Worm (Caenorhabditis elegans) whole organism, late embryonic: ENCODE results near the gene lst-5.
A peak's percentile ranks its signal among the peaks of the same experiment; 100 is the strongest.

Source experiments
- C08G9.2 ChIP-seq: sonication (generic microtip); optimal IDR thresholded peaks from 2 replicates; lab custom pipeline; 2016; ENCODE audit warnings: mild to moderate bottlenecking, missing genetic modification characterization, moderate library complexity, missing compliant biosample characterization
- K02D7.2 ChIP-seq: sonication (generic microtip); optimal IDR thresholded peaks from 2 replicates; lab custom pipeline; 2017; ENCODE audit warnings: mild to moderate bottlenecking, missing genetic modification characterization, missing compliant biosample characterization
- T23F11.4 ChIP-seq: fragments of 200-800 bp; sonication (Bioruptor generic); optimal IDR thresholded peaks from 2 replicates; lab custom pipeline; 2018; ENCODE audit warnings: mild to moderate bottlenecking, missing genetic modification characterization, missing compliant biosample characterization
- ahr-1 ChIP-seq: sonication (generic microtip); optimal IDR thresholded peaks from 2 replicates; lab custom pipeline; 2016; ENCODE audit warnings: missing genetic modification characterization, missing compliant biosample characterization
- ama-1 ChIP-seq: fragments of 150-350 bp; optimal IDR thresholded peaks from 2 replicates; lab custom pipeline; 2014
- ceh-14 ChIP-seq: sonication (generic microtip); optimal IDR thresholded peaks from 2 replicates; lab custom pipeline; 2016; ENCODE audit warnings: missing genotype, missing genetic modification characterization, missing compliant biosample characterization
- ceh-18 ChIP-seq: sonication (generic microtip); optimal IDR thresholded peaks from 2 replicates; lab custom pipeline; 2016; ENCODE audit warnings: missing genetic modification characterization, missing compliant biosample characterization
- ceh-2 ChIP-seq: sonication (generic microtip); optimal IDR thresholded peaks from 2 replicates; lab custom pipeline; 2016; ENCODE audit warnings: missing genotype, missing genetic modification characterization, missing compliant biosample characterization
- ceh-22 ChIP-seq: sonication (generic microtip); optimal IDR thresholded peaks from 2 replicates; lab custom pipeline; 2017; ENCODE audit warnings: missing biosample characterization, missing genetic modification characterization
- ceh-24 ChIP-seq: sonication (generic microtip); optimal IDR thresholded peaks from 2 replicates; lab custom pipeline; 2016; ENCODE audit warnings: mild to moderate bottlenecking, missing genetic modification characterization, missing compliant biosample characterization
- ceh-34 ChIP-seq: sonication (generic microtip); optimal IDR thresholded peaks from 2 replicates; lab custom pipeline; 2016; ENCODE audit warnings: mild to moderate bottlenecking, missing genetic modification characterization, missing compliant biosample characterization
- ceh-6 ChIP-seq: fragments of 200-800 bp; sonication (Bioruptor generic); optimal IDR thresholded peaks from 2 replicates; lab custom pipeline; 2018; ENCODE audit warnings: mild to moderate bottlenecking, missing genetic modification characterization, missing compliant biosample characterization
- elt-2 ChIP-seq: sonication (generic microtip); optimal IDR thresholded peaks from 2 replicates; lab custom pipeline; 2016; ENCODE audit warnings: missing genetic modification reagents, missing genetic modification characterization, missing compliant biosample characterization
- elt-4 ChIP-seq: sonication (generic microtip); optimal IDR thresholded peaks from 2 replicates; lab custom pipeline; 2016; ENCODE audit warnings: missing genetic modification characterization, missing compliant biosample characterization
- ets-4 ChIP-seq: sonication (generic microtip); optimal IDR thresholded peaks from 2 replicates; lab custom pipeline; 2016; ENCODE audit warnings: missing genetic modification characterization, missing compliant biosample characterization
- eyg-1 ChIP-seq: sonication (generic microtip); optimal IDR thresholded peaks from 2 replicates; lab custom pipeline; 2016; ENCODE audit warnings: missing genotype, missing genetic modification characterization, missing compliant biosample characterization
- fax-1 ChIP-seq: sonication (generic microtip); optimal IDR thresholded peaks from 2 replicates; lab custom pipeline; 2016; ENCODE audit warnings: missing genotype, missing genetic modification characterization, missing compliant biosample characterization
- fkh-10 ChIP-seq: fragments of 150-350 bp; optimal IDR thresholded peaks from 2 replicates; lab custom pipeline; 2014; ENCODE audit warnings: missing biosample characterization, missing genetic modification reagents, missing genetic modification characterization
- fkh-6 ChIP-seq: sonication (generic microtip); optimal IDR thresholded peaks from 2 replicates; lab custom pipeline; 2016; ENCODE audit warnings: missing genetic modification characterization, missing compliant biosample characterization
- hlh-13 ChIP-seq: fragments of 200-800 bp; sonication (Bioruptor generic); optimal IDR thresholded peaks from 2 replicates; lab custom pipeline; 2018; ENCODE audit warnings: mild to moderate bottlenecking, missing genetic modification characterization, missing compliant biosample characterization
- hlh-15 ChIP-seq: sonication (generic microtip); optimal IDR thresholded peaks from 2 replicates; lab custom pipeline; 2016; ENCODE audit warnings: missing genetic modification characterization, missing compliant biosample characterization
- hlh-8 ChIP-seq: sonication (generic microtip); optimal IDR thresholded peaks from 2 replicates; lab custom pipeline; 2016; ENCODE audit warnings: missing genotype, missing genetic modification characterization, missing compliant biosample characterization
- lim-6 ChIP-seq: sonication (generic microtip); optimal IDR thresholded peaks from 2 replicates; lab custom pipeline; 2016; ENCODE audit warnings: missing genetic modification characterization, missing compliant biosample characterization
- lin-11 ChIP-seq: fragments of 200-800 bp; sonication (Bioruptor generic); optimal IDR thresholded peaks from 2 replicates; lab custom pipeline; 2018; ENCODE audit warnings: mild to moderate bottlenecking, missing genetic modification characterization, missing compliant biosample characterization
- madf-2 ChIP-seq: sonication (generic microtip); optimal IDR thresholded peaks from 2 replicates; lab custom pipeline; 2017; ENCODE audit warnings: missing genetic modification characterization, missing compliant biosample characterization
- mec-3 ChIP-seq: sonication (generic microtip); optimal IDR thresholded peaks from 2 replicates; lab custom pipeline; 2016; ENCODE audit warnings: borderline replicate concordance, missing genetic modification characterization, missing compliant biosample characterization
- nhr-11 ChIP-seq: fragments of 150-350 bp; optimal IDR thresholded peaks from 2 replicates; lab custom pipeline; 2014; ENCODE audit warnings: missing biosample characterization, missing genetic modification characterization
- nhr-232 ChIP-seq: sonication (generic microtip); optimal IDR thresholded peaks from 2 replicates; lab custom pipeline; 2016; ENCODE audit warnings: missing genetic modification characterization, missing compliant biosample characterization
- odd-2 ChIP-seq: sonication (generic microtip); optimal IDR thresholded peaks from 2 replicates; lab custom pipeline; 2017; ENCODE audit warnings: antibody characterized with exemption, mild to moderate bottlenecking, missing genetic modification characterization, missing compliant biosample characterization
- pag-3 ChIP-seq: sonication (generic microtip); optimal IDR thresholded peaks from 2 replicates; lab custom pipeline; 2016; ENCODE audit warnings: missing compliant biosample characterization, missing genetic modification characterization, borderline replicate concordance
- pat-9 ChIP-seq: fragments of 200-800 bp; sonication (Bioruptor generic); optimal IDR thresholded peaks from 2 replicates; lab custom pipeline; 2018; ENCODE audit warnings: mild to moderate bottlenecking, missing genetic modification characterization, moderate library complexity, missing compliant biosample characterization
- pax-1 ChIP-seq: fragments of 150-350 bp; optimal IDR thresholded peaks from 2 replicates; lab custom pipeline; 2014; ENCODE audit warnings: missing biosample characterization, missing genetic modification characterization
- pha-4 ChIP-seq: fragments of 150-350 bp; optimal IDR thresholded peaks from 2 replicates; lab custom pipeline; 2018; ENCODE audit warnings: missing biosample characterization, missing genetic modification reagents, missing genetic modification characterization
- pqm-1 ChIP-seq: sonication (generic microtip); optimal IDR thresholded peaks from 2 replicates; lab custom pipeline; 2016; ENCODE audit warnings: missing genetic modification characterization, missing compliant biosample characterization
- pros-1 ChIP-seq: fragments of 150-350 bp; optimal IDR thresholded peaks from 2 replicates; lab custom pipeline; 2014; ENCODE audit warnings: missing biosample characterization, missing genetic modification reagents, missing genetic modification characterization
- ref-2 ChIP-seq: sonication (generic microtip); optimal IDR thresholded peaks from 2 replicates; lab custom pipeline; 2016; ENCODE audit warnings: missing genetic modification characterization, missing compliant biosample characterization
- unc-3 ChIP-seq, 2 experiments: fragments of 200-800 bp in 1 of 2; sonication (Bioruptor generic) in 1 of 2; sonication (generic microtip) in 1 of 2; conservative IDR thresholded peaks in 1 of 2; optimal IDR thresholded peaks in 1 of 2; 2 replicates each; pipeline versions ENCODE4 v1.3.6 to Lab custom; 2016 to 2022; ENCODE audit warnings: missing compliant biosample characterization in 2 of 2, missing genetic modification characterization in 2 of 2, missing genetic modification reagents in 1 of 2
- unc-55 ChIP-seq: sonication (generic microtip); optimal IDR thresholded peaks from 2 replicates; lab custom pipeline; 2017; ENCODE audit warnings: missing biosample characterization, missing genetic modification reagents, missing genetic modification characterization
- unc-86 ChIP-seq: sonication (generic microtip); optimal IDR thresholded peaks from 2 replicates; lab custom pipeline; 2016; ENCODE audit warnings: missing genetic modification characterization, missing compliant biosample characterization
- zip-5 ChIP-seq: sonication (generic microtip); optimal IDR thresholded peaks from 2 replicates; lab custom pipeline; 2016; ENCODE audit warnings: missing genetic modification characterization, missing compliant biosample characterization
- ztf-16 ChIP-seq: sonication (generic microtip); optimal IDR thresholded peaks from 2 replicates; lab custom pipeline; 2017; ENCODE audit warnings: missing genetic modification characterization, missing compliant biosample characterization

Gene lst-5

DNA sequence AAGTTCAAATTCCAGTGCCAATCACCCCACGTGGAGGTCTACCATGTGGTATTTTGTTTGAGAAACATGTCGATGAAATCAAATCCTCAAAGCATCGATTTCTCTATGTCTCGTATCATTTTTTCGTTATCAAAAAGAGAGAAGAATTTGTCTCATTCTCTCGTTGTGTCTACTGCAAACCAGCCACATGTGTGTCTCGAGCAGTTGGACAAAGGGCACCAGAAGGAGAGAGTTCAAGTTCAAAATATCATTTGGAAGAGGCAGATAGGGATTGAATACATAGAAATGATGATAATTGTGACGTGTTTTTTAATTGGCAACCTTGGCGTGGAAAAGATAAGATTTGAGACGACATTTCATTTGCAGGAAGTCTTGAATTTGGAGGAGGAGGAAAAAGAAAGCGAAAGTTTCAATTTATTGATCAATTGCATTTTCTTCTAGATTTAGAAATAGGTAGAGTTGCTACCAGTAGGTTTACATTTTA, 36.6 kb downstream of the lst-5 start:
- TF ChIP-seq elt-2, result peak; percentile 38
- TF ChIP-seq pag-3 (tag; lab: Kevin White, UChicago), result no peak

DNA sequence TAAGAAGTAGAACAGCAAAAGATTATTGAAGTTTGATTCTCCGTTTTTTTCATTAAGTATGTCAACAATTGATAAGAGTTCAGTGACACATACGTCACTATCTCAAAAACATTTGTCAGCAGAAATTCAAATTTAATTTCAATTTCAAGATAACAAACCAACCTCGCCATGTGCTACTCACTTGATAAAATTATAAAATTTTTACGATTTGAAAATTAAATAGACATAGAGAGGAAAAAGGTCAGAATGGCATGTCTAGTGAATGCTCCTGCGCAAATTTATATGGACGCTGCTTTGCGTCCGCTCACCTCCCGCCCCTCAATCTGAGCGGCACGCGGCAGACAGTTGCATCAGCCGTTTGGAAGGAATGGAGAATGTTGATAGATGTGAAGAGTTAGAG, 37.5 kb downstream of the lst-5 start:
- no peak for TF ChIP-seq ceh-22 (tag; lab: Kevin White, UChicago)
- TF ChIP-seq ama-1 (lab: Kevin White, UChicago), result no peak
- TF ChIP-seq mec-3 (tag; lab: Kevin White, UChicago), result no peak
- TF ChIP-seq elt-2, result peak; percentile 34
- TF ChIP-seq hlh-13 (GFP tag; lab: Kevin White, UChicago), result no peak
- TF ChIP-seq unc-3 (GFP tag; conservative IDR thresholded peaks at IDR 0.05; lab: Robert Waterston, UW), result no peak
- no peak for TF ChIP-seq unc-3 (tag; optimal IDR thresholded peaks at IDR 0.05; lab: Kevin White, UChicago)
- no peak for TF ChIP-seq ceh-2
- no peak for TF ChIP-seq ref-2 (tag; lab: Kevin White, UChicago)

DNA sequence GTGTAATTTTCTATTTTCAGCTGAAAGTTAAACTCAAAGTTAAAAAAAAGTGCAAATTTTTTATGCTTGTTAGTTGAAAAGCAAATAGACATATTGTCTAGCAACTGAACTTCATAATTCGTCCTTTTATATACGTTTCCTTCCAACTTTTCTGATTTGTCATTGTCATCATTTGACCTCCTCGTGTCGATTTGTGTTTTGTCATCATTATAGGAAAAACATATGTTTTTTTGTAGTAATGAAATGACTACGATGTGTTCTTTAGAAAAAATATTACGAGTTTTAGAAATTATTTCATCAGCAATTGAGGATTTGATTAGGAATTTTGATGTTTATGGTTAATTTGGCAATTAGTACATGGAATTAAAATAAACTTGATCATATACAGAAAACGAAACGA, 38.1 kb downstream of the lst-5 start:
- TF ChIP-seq hlh-8 (tag; lab: Kevin White, UChicago) (no peak), ceh-18 (tag; lab: Kevin White, UChicago) (no peak), elt-4 (tag; lab: Kevin White, UChicago) (no peak), pat-9 (tag; lab: Kevin White, UChicago) (no peak), ceh-14 (no peak), K02D7.2 (tag; lab: Kevin White, UChicago) (no peak), unc-3 (GFP tag; conservative IDR thresholded peaks at IDR 0.05; lab: Robert Waterston, UW) (no peak), unc-3 (tag; optimal IDR thresholded peaks at IDR 0.05; lab: Kevin White, UChicago) (no peak), eyg-1 (no peak), T23F11.4 (GFP tag; lab: Kevin White, UChicago) (no peak), ceh-34 (no peak), fkh-6 (tag; lab: Kevin White, UChicago) (no peak), madf-2 (no peak), ceh-24 (tag; lab: Kevin White, UChicago) (no peak), lim-6 (tag; lab: Kevin White, UChicago) (no peak), ahr-1 (tag; lab: Kevin White, UChicago) (no peak), ama-1 (lab: Kevin White, UChicago) (no peak), pax-1 (tag; lab: Kevin White, UChicago) (no peak)
- TF ChIP-seq, all 69 proteins: peak for 0

DNA sequence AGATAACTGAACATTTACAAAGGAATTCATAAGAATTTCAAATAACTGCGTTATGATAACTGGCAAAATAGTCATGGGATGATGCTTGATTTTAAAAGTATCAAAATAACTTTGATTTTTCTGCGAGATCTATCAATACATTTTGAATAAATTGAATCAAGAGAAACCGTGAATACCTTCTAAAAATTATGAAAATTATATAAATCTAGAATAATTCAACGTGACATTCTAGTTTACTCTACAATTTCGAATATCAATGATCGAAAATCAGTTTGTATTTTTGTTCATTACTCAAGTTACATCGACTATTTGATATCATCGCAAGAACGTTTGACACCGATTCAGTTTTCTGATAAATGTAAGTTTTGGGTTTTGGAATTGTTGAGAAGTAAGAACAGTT, 39.0 kb downstream of the lst-5 start, which contains the start of gene acs-6:
acs-6 (plus strand) TSS at position 301 of the 400 bp plus-strand sequence.
- TF ChIP-seq zip-5, result no peak
- no peak for TF ChIP-seq ahr-1 (tag; lab: Kevin White, UChicago)
- no peak for TF ChIP-seq pros-1 (tag; lab: Kevin White, UChicago)
- TF ChIP-seq pha-4 (tag; lab: Kevin White, UChicago), result no peak
- TF ChIP-seq fax-1, result no peak
- TF ChIP-seq hlh-15 (tag; lab: Kevin White, UChicago), result no peak
- no peak for TF ChIP-seq ets-4 (tag; lab: Kevin White, UChicago)
- no peak for TF ChIP-seq lin-11 (tag; lab: Kevin White, UChicago)
- no peak for TF ChIP-seq ceh-14
- no peak for TF ChIP-seq eyg-1
- no peak for TF ChIP-seq pqm-1 (tag; lab: Kevin White, UChicago)

DNA sequence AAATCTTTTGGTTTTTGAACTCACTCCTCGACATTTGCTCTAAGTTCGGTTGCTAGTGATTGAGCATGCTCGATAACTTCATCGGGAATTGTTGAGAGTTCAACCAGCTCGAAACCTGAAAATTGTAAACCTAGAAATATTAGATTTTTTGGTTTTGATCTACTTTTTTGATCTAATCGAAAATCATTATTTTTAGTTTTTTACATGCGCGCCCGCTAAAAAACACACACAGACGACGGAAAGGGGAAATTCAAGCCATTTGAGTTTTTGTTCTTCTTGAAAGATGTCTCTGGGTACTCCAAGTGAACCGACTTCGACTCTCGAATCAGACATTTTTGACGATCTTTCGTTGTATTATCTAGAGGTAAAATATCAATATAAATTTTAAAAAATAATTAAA, 42.7 kb downstream of the lst-5 start, which contains the start of gene nos-2:
nos-2 (plus strand) TSS at position 228 of the 400 bp plus-strand sequence.
- TF ChIP-seq eyg-1 (no peak), T23F11.4 (GFP tag; lab: Kevin White, UChicago) (no peak), unc-86 (tag; lab: Kevin White, UChicago) (no peak), unc-55 (GFP tag; lab: Kevin White, UChicago) (no peak), lim-6 (tag; lab: Kevin White, UChicago) (no peak), ztf-16 (tag; lab: Kevin White, UChicago) (no peak), pha-4 (tag; lab: Kevin White, UChicago) (no peak), pag-3 (tag; lab: Kevin White, UChicago) (no peak), fkh-10 (GFP tag; lab: Kevin White, UChicago) (no peak), ceh-6 (GFP tag; lab: Kevin White, UChicago) (no peak), C08G9.2 (no peak), pros-1 (tag; lab: Kevin White, UChicago) (no peak), ama-1 (lab: Kevin White, UChicago) (no peak), pax-1 (tag; lab: Kevin White, UChicago) (no peak), nhr-232 (tag; lab: Kevin White, UChicago) (no peak), nhr-11 (tag; lab: Kevin White, UChicago) (no peak), pat-9 (tag; lab: Kevin White, UChicago) (no peak), odd-2 (tag; lab: Kevin White, UChicago) (no peak)
